Fruit fly (Drosophila melanogaster) whole organism: ENCODE results near the gene Atat.

Experiments
- CG8478 ChIP-seq: fragments of >200 bp; optimal IDR thresholded peaks from 2 replicates; lab custom pipeline; 2018; ENCODE audit warnings: inconsistent platforms
- Dll ChIP-seq: fragments of >200 bp; optimal IDR thresholded peaks from 2 replicates; lab custom pipeline; 2017
- EcR ChIP-seq, 2 experiments: fragments of >200 bp; optimal IDR thresholded peaks; 2 replicates each; lab custom pipeline; 2017; ENCODE audit warnings: missing biosample characterization in 2 of 2, missing genetic modification characterization in 2 of 2, missing genetic modification reagents in 2 of 2
- pan ChIP-seq: fragments of >200 bp; optimal IDR thresholded peaks from 2 replicates; lab custom pipeline; 2017
- psq ChIP-seq: fragments of >200 bp; optimal IDR thresholded peaks from 2 replicates; lab custom pipeline; 2017
- usp ChIP-seq: fragments of >200 bp; optimal IDR thresholded peaks from 2 replicates; lab custom pipeline; 2017; ENCODE audit warnings: missing biosample characterization, missing genetic modification characterization, mixed read lengths

The Atat gene

dm6 chr3L:9438858-9439257 is 12.3 kb upstream of the Atat start:
- TF ChIP-seq Dll (lab: Kevin White, UChicago), result no peak
- TF ChIP-seq EcR (GFP tag; optimal IDR thresholded peaks at IDR 0.05; lab: Kevin White, UChicago), result no peak
- no peak for TF ChIP-seq CG8478 (lab: Kevin White, UChicago)
- no peak for TF ChIP-seq psq (lab: Kevin White, UChicago)
- no peak for TF ChIP-seq pan (lab: Kevin White, UChicago)
- TF ChIP-seq usp (GFP tag; lab: Kevin White, UChicago), result no peak

DNA sequence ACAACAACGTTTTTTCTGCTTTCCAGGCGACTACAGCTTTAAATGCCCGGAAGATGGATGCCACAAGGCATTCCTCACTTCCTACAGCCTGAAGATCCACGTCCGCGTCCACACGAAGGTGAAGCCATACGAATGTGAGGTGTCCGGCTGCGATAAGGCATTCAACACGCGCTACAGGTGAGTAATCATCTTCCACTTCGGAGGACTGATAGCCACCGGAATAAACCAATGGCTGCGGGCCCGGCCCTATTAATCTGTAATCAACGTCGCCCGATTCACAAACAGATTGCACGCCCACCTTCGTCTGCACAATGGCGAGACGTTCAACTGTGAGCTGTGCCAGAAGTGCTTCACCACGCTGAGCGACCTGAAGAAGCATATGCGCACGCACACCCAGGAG is 9.3 kb upstream of the Atat start:
- TF ChIP-seq CG8478 (lab: Kevin White, UChicago) (no peak), usp (GFP tag; lab: Kevin White, UChicago) (no peak), pan (lab: Kevin White, UChicago) (no peak), EcR (GFP tag; optimal IDR thresholded peaks at IDR 0.05; lab: Kevin White, UChicago) (no peak), Dll (lab: Kevin White, UChicago) (no peak), psq (lab: Kevin White, UChicago) (no peak)

dm6 chr3L:9435315-9435714 is 8.8 kb upstream of the Atat start, which contains the start of gene CG42526:
TSS of gene CG42526 (minus strand) at chr3L:9435399.
- TF ChIP-seq CG8478 (lab: Kevin White, UChicago) (no peak), usp (GFP tag; lab: Kevin White, UChicago) (no peak), EcR (GFP tag; optimal IDR thresholded peaks at IDR 0.05; lab: Kevin White, UChicago) (no peak), Dll (lab: Kevin White, UChicago) (no peak), psq (lab: Kevin White, UChicago) (no peak), pan (lab: Kevin White, UChicago) (no peak)

DNA sequence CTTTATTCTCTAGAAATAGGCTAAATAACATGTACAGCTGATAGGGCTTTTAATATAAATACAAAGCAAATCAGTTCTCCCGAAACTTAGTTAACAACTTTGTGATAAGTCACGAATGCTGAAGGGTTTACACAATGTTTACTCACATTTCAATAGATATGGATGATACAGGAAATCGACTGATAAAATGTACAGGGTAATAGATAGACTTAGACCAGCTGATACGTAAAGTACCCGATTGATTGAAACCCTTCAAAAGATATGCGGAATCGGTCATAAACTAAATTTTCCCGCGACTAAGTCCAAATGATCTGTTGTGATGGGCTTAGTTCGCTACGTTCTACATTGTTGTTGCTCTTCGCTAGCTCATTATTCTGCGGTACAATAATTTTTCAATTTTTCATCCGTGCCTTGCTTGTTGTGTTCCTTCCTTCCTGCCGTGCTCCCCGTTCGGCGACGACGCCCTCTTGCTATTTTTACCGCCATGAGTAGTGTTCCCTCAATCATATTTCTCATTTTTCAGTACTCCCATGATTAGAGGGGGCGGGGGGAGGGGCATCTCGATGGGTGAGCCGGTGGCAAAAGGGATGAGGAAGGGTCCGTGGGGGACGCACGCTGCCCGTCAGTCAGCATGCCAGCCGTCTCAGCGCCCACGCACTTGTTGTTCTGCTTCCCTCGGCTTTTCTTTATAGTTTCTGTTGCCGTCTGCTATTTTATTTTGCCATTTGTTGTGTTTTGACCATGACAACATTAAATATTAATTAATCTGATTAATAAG is 6.4 kb upstream of the Atat start:
- TF ChIP-seq psq (lab: Kevin White, UChicago), result no peak
- TF ChIP-seq EcR (GFP tag; optimal IDR thresholded peaks at IDR 0.05; lab: Kevin White, UChicago), result no peak
- no peak for TF ChIP-seq Dll (lab: Kevin White, UChicago)
- TF ChIP-seq usp (GFP tag; lab: Kevin White, UChicago), result no peak
- TF ChIP-seq pan (lab: Kevin White, UChicago), result no peak

DNA sequence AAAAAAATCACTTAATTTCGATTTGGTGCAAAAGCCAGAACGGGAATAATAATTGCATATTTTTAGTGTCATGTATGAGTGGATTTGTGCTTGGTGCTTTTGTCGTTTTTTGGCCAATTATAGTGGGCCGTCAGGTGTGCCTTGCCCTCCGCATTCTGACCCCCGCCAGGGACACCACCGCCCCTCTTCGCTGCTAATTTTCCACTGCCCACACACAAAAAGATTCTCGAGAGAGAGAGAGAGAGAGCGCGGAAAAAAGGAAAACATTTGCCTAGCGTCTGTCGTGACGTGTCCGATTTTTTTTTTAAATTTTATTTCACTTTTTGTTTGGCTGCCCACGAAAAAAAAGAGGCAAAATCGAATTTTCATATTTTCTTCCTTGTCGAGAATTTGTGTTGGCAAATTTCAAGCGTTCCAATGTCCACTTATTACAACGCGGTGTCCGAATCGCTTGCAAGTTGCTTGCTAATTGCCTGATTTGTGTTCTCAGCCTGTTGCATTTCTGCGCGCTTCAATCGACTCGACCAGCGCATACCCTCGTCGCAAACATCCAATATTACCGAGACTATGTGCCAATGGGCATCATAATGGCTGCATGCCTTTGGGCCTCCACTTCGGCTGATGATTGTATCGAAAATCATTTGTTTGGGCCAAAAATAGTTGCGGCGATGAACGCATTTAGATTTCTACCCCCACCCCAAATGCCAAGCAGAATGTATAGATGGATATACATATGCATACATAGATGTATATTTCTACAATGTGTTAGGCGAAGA is 5.5 kb upstream of the Atat start:
- TF ChIP-seq Dll (lab: Kevin White, UChicago) (no peak), pan (lab: Kevin White, UChicago) (peak; percentile 4)

- TF ChIP-seq Dll (lab: Kevin White, UChicago), result no peak
- TF ChIP-seq EcR (GFP tag; optimal IDR thresholded peaks at IDR 0.05; lab: Kevin White, UChicago), result no peak
- no peak for TF ChIP-seq psq (lab: Kevin White, UChicago)
- no peak for TF ChIP-seq CG8478 (lab: Kevin White, UChicago)
- TF ChIP-seq pan (lab: Kevin White, UChicago), result no peak
- no peak for TF ChIP-seq usp (GFP tag; lab: Kevin White, UChicago)
These were observed 4.0 kb upstream of the Atat start for dm6 chr3L:9430608-9430952.

DNA sequence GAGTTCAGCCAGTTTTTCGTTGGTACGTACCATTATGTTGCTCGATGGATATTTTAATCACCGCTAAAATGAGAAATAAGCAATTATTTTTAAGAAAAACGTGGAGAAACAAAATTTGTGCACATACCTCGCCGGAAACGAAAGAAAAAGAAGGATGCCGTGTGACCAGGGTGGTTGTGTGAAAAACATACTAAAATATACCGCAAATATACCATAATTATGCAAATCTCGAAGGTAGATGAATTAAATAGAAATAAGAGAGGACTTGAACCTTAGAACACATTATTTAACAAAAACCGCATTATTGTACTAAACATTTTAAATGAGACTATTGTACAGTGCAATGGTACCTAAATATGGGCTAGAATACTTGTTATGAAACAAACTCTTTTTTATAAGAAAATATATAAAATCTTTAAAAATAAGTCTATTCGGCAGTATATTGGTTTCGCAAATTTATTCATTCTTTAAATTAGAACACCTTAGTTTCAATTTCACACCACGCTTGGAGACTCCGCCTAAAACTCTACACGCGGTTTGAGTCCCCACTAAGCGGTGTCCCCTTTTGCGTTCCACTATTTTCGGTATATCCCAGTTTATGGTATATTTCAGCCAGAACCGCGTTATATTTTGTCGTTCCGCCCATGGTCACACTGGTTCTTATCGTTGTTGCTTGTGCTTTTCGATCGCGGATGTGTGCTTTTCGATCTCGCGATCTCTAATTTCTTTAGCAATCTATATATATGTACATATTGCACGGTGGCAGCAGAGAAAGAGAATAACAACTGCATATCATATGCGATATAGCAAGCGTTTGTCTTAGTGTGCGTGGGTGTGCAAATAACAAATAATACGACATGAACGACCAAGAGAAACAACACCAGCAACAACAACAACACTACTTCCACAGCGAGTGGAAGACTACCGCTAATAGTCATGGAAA is 3.4 kb upstream of the Atat start, which contains the start of the genes RpS17 and MTF-1:
RpS17 (minus strand) TSS at position 157 of the 943 bp plus-strand sequence.
MTF-1 (plus strand) TSS at position 648 of the 943 bp plus-strand sequence.
- TF ChIP-seq pan (lab: Kevin White, UChicago), result no peak
- no peak for TF ChIP-seq CG8478 (lab: Kevin White, UChicago)
- no peak for TF ChIP-seq Dll (lab: Kevin White, UChicago)
- no peak for TF ChIP-seq psq (lab: Kevin White, UChicago)
- TF ChIP-seq usp (GFP tag; lab: Kevin White, UChicago), result no peak
- TF ChIP-seq EcR (GFP tag; optimal IDR thresholded peaks at IDR 0.05; lab: Kevin White, UChicago), result no peak

DNA sequence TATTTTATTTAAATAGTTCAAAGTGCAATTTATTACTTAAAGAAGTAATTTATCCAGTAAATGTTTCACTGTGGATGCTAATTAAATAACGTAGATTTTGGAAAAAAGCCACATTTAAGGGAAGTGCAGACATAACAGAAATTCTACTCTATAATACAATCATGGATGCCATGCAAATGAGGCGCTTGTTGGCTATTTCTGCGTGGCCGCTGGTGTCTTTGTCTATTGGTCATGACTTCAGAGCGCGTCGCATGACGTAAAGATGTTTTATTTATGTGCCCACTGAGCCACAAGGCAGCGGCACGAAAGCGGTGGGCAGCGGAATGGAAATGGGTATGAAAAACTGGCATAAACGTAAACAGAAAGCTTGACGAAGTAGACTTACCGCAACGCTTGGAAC is 720 bp downstream of the Atat start:
- TF ChIP-seq CG8478 (lab: Kevin White, UChicago) (no peak), Dll (lab: Kevin White, UChicago) (no peak), EcR (GFP tag; optimal IDR thresholded peaks at IDR 0.05; lab: Kevin White, UChicago) (no peak), usp (GFP tag; lab: Kevin White, UChicago) (no peak), psq (lab: Kevin White, UChicago) (no peak), pan (lab: Kevin White, UChicago) (no peak)

DNA sequence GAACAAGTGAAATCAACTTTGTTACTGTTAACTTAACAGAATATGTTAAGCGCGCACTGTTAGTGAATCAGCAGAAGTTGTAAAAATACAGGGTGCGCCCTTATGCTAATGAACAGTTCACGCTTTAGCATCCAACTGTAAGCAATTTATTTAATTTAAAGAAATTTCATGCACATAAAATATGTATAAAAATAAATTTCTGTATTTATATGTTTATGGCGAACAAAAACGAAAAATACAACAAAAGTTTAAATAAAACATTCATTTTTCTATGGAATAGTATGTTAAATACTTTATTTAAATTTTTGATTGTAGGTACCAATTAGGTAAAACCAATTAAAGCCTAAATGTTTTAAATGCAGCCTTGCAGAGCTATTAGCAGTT is 2.0 kb downstream of the Atat start:
- TF ChIP-seq pan (lab: Kevin White, UChicago), result no peak
- TF ChIP-seq usp (GFP tag; lab: Kevin White, UChicago), result no peak
- TF ChIP-seq psq (lab: Kevin White, UChicago), result no peak
- no peak for TF ChIP-seq Dll (lab: Kevin White, UChicago)
- TF ChIP-seq CG8478 (lab: Kevin White, UChicago), result no peak
- no peak for TF ChIP-seq EcR (GFP tag; optimal IDR thresholded peaks at IDR 0.05; lab: Kevin White, UChicago)

DNA sequence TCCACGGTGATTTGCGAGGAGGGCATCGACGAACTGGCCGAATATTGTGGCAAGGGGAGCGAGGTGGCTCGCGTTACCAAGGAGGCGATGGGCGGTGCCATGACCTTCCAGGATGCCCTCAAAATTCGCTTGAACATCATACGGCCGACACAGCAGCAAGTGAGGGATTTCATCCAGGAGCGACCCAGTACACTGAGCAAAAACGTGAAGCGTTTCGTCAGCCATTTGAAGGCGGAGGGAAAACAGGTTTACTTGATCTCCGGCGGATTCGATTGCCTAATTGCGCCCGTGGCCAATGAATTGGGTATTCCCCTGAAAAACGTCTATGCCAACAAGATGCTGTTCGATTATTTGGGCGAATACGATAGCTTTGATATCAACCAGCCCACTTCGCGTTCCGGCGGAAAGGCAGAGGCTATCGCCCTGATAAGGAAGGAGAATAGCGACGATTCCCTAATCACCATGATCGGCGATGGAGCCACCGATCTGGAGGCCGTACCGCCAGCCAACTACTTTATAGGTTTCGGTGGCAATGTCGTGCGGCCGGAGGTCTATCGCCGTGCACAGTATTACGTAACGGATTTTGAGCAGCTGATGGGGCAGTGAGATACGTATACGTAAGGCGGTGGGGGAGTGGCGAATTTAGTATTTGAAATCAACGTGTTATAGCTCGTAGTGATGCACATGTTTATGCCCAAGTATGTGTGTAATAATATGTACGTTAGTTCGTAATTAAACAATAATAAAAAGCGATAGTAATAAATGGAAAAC is 2.6 kb downstream of the Atat start:
- TF ChIP-seq CG8478 (lab: Kevin White, UChicago), result no peak
- TF ChIP-seq psq (lab: Kevin White, UChicago), result no peak
- no peak for TF ChIP-seq Dll (lab: Kevin White, UChicago)
- TF ChIP-seq usp (GFP tag; lab: Kevin White, UChicago), result no peak
- no peak for TF ChIP-seq pan (lab: Kevin White, UChicago)
- TF ChIP-seq EcR (GFP tag; optimal IDR thresholded peaks at IDR 0.05; lab: Kevin White, UChicago), result no peak
